Fruit fly (Drosophila melanogaster) whole organism, embryonic: ENCODE results near the gene CG43120.

ENCODE experiments used
- Atf3 ChIP-seq: fragments of 200-800 bp; sonication (Bioruptor generic); optimal IDR thresholded peaks from 3 replicates; lab custom pipeline; 2016; ENCODE audit warnings: missing biosample characterization, missing genetic modification characterization
- CG10543 ChIP-seq: fragments of 200-800 bp; sonication (Bioruptor generic); optimal IDR thresholded peaks from 3 replicates; lab custom pipeline; 2017; ENCODE audit warnings: missing biosample characterization, mild to moderate bottlenecking, missing genetic modification characterization, moderate library complexity
- CG12659 ChIP-seq: fragments of 200-800 bp; sonication (Bioruptor generic); optimal IDR thresholded peaks from 3 replicates; lab custom pipeline; 2017; ENCODE audit warnings: mild to moderate bottlenecking, missing biosample characterization, missing genetic modification reagents, missing genetic modification characterization
- CG12942 ChIP-seq: fragments of 200-800 bp; sonication (Bioruptor generic); optimal IDR thresholded peaks from 3 replicates; lab custom pipeline; 2016; ENCODE audit warnings: missing biosample characterization, missing genetic modification characterization
- CG14014 ChIP-seq: fragments of 200-800 bp; sonication (Bioruptor generic); IDR thresholded peaks from 2 replicates; pipeline ENCODE4 v1.3.6; 2022; ENCODE audit warnings: missing biosample characterization, missing genetic modification characterization
- CG14441 ChIP-seq: fragments of 200-800 bp; sonication (Bioruptor generic); IDR thresholded peaks from 2 replicates; pipeline ENCODE4 v1.3.6; 2022; ENCODE audit warnings: missing biosample characterization, missing genetic modification characterization
- CG1529 ChIP-seq: fragments of 200-800 bp; sonication (Bioruptor generic); optimal IDR thresholded peaks from 3 replicates; lab custom pipeline; 2018; ENCODE audit warnings: missing biosample characterization, missing genetic modification characterization
- CG1647 ChIP-seq: fragments of 200-800 bp; sonication (Bioruptor generic); optimal IDR thresholded peaks from 3 replicates; lab custom pipeline; 2016; ENCODE audit warnings: missing biosample characterization, missing genetic modification characterization
- CG17568 ChIP-seq: fragments of 200-800 bp; sonication (Bioruptor generic); optimal IDR thresholded peaks from 2 replicates; lab custom pipeline; 2018; ENCODE audit warnings: missing biosample characterization, mild to moderate bottlenecking, missing genetic modification characterization, moderate library complexity
- CG17612 ChIP-seq: fragments of 200-800 bp; sonication (Bioruptor generic); IDR thresholded peaks from 2 replicates; pipeline ENCODE4 v1.3.6; 2022; ENCODE audit warnings: missing biosample characterization, missing genetic modification characterization
- CG17802 ChIP-seq: fragments of 200-800 bp; sonication (Bioruptor generic); optimal IDR thresholded peaks from 2 replicates; lab custom pipeline; 2018; ENCODE audit warnings: missing biosample characterization, mild to moderate bottlenecking, missing genetic modification characterization, moderate library complexity
- CG2202 ChIP-seq: fragments of 200-800 bp; sonication (Bioruptor generic); optimal IDR thresholded peaks from 2 replicates; lab custom pipeline; 2018; ENCODE audit warnings: missing biosample characterization, mild to moderate bottlenecking, missing genetic modification characterization
- CG4328 ChIP-seq: fragments of 200-800 bp; sonication (Bioruptor generic); optimal IDR thresholded peaks from 3 replicates; lab custom pipeline; 2017; ENCODE audit warnings: missing biosample characterization, missing genetic modification reagents, missing genetic modification characterization
- CG4424 ChIP-seq: fragments of 200-800 bp; sonication (Bioruptor generic); optimal IDR thresholded peaks from 3 replicates; lab custom pipeline; 2016; ENCODE audit warnings: missing biosample characterization, missing genetic modification characterization
- CG9876 ChIP-seq: fragments of 200-800 bp; sonication (Bioruptor generic); optimal IDR thresholded peaks from 2 replicates; lab custom pipeline; 2016; ENCODE audit warnings: missing biosample characterization, missing genetic modification characterization
- D ChIP-seq, 2 experiments: fragments of 200-800 bp in 1 of 2; fragments of >200 bp in 1 of 2; sonication (Bioruptor generic) in 1 of 2; optimal IDR thresholded peaks; 2 replicates in 1 of 2; 3 replicates in 1 of 2; lab custom pipeline; 2017; ENCODE audit warnings: mild to moderate bottlenecking in 1 of 2, missing biosample characterization in 1 of 2, missing genetic modification characterization in 1 of 2, missing genetic modification reagents in 1 of 2
- D19A ChIP-seq: fragments of 200-800 bp; optimal IDR thresholded peaks from 3 replicates; lab custom pipeline; 2019; ENCODE audit warnings: missing biosample characterization, mild to moderate bottlenecking, missing genetic modification characterization, moderate library complexity
- Dip2 ChIP-seq: fragments of 200-800 bp; sonication (Bioruptor generic); IDR thresholded peaks from 2 replicates; pipeline ENCODE4 v1.3.6; 2022; ENCODE audit warnings: missing biosample characterization, missing genetic modification characterization
- Doc3 ChIP-seq: fragments of 200-800 bp; sonication (Bioruptor generic); IDR thresholded peaks from 3 replicates; pipeline ENCODE4 v1.3.6; 2022; ENCODE audit warnings: missing biosample characterization, missing genetic modification characterization; ENCODE audit not compliant: partially characterized antibody
- Eip74EF ChIP-seq, 2 experiments: fragments of 200-800 bp in 1 of 2; fragments of >200 bp in 1 of 2; sonication (Bioruptor generic) in 1 of 2; optimal IDR thresholded peaks; 2 replicates each; lab custom pipeline; 2017 to 2019; ENCODE audit warnings: missing biosample characterization in 2 of 2, missing genetic modification characterization in 2 of 2, mild to moderate bottlenecking in 1 of 2, moderate library complexity in 1 of 2
- Gug ChIP-seq: fragments of 200-800 bp; sonication (Bioruptor generic); IDR thresholded peaks from 4 replicates; pipeline ENCODE4 v1.3.6; 2022; ENCODE audit warnings: missing biosample characterization, missing genetic modification characterization
- HLH3B ChIP-seq: fragments of 200-800 bp; sonication (Bioruptor generic); IDR thresholded peaks from 2 replicates; pipeline ENCODE4 v1.3.6; 2022; ENCODE audit warnings: missing biosample characterization, missing genetic modification characterization
- Hey ChIP-seq: fragments of 200-800 bp; sonication (Bioruptor generic); optimal IDR thresholded peaks from 3 replicates; lab custom pipeline; 2018; ENCODE audit warnings: missing biosample characterization, mild to moderate bottlenecking, missing genetic modification characterization
- Opbp ChIP-seq: fragments of 200-800 bp; sonication (Bioruptor generic); IDR thresholded peaks from 3 replicates; pipeline ENCODE4 v1.3.6; 2022; ENCODE audit warnings: missing biosample characterization, missing genetic modification characterization; ENCODE audit not compliant: partially characterized antibody
- Optix ChIP-seq: fragments of 200-800 bp; sonication (Bioruptor generic); IDR thresholded peaks from 3 replicates; pipeline ENCODE4 v1.3.6; 2022; ENCODE audit warnings: missing biosample characterization, missing genetic modification characterization
- Sin3A ChIP-seq: fragments of >200 bp; optimal IDR thresholded peaks from 2 replicates; lab custom pipeline; 2018
- caup ChIP-seq: fragments of 200-800 bp; sonication (Bioruptor generic); optimal IDR thresholded peaks from 3 replicates; lab custom pipeline; 2017; ENCODE audit warnings: missing biosample characterization, mild to moderate bottlenecking, missing genetic modification characterization, moderate library complexity; ENCODE audit not compliant: severe bottlenecking
- chn ChIP-seq: fragments of 200-800 bp; sonication (Bioruptor generic); optimal IDR thresholded peaks from 2 replicates; lab custom pipeline; 2016; ENCODE audit warnings: missing biosample characterization, missing genetic modification characterization
- dm ChIP-seq: fragments of 200-800 bp; sonication (Bioruptor generic); optimal IDR thresholded peaks from 3 replicates; lab custom pipeline; 2016; ENCODE audit warnings: missing biosample characterization, missing genetic modification characterization
- exex ChIP-seq: fragments of 200-800 bp; sonication (Bioruptor generic); optimal IDR thresholded peaks from 4 replicates; lab custom pipeline; 2018; ENCODE audit warnings: missing biosample characterization, mild to moderate bottlenecking, missing genetic modification characterization, moderate library complexity
- fd64A ChIP-seq: fragments of 200-800 bp; sonication (Bioruptor generic); optimal IDR thresholded peaks from 3 replicates; lab custom pipeline; 2018; ENCODE audit warnings: missing biosample characterization, mild to moderate bottlenecking, missing genetic modification characterization
- fu2 ChIP-seq: fragments of 200-800 bp; sonication (Bioruptor generic); optimal IDR thresholded peaks from 2 replicates; lab custom pipeline; 2016; ENCODE audit warnings: missing biosample characterization, missing genetic modification characterization
- grau ChIP-seq: fragments of 200-800 bp; optimal IDR thresholded peaks from 3 replicates; lab custom pipeline; 2019; ENCODE audit warnings: missing biosample characterization, mild to moderate bottlenecking, missing genetic modification characterization, moderate library complexity
- her ChIP-seq: fragments of 200-800 bp; sonication (Bioruptor generic); optimal IDR thresholded peaks from 2 replicates; lab custom pipeline; 2016; ENCODE audit warnings: missing biosample characterization, missing genetic modification characterization
- jing ChIP-seq: fragments of 200-800 bp; sonication (Bioruptor generic); optimal IDR thresholded peaks from 2 replicates; lab custom pipeline; 2018; ENCODE audit warnings: missing biosample characterization, mild to moderate bottlenecking, missing genetic modification characterization
- lab ChIP-seq: fragments of 200-800 bp; sonication (Bioruptor generic); optimal IDR thresholded peaks from 3 replicates; lab custom pipeline; 2017; ENCODE audit warnings: missing biosample characterization, missing genetic modification characterization, mild to moderate bottlenecking, moderate library complexity, missing genetic modification reagents
- lov ChIP-seq, 2 experiments: fragments of 200-800 bp in 1 of 2; fragments of >200 bp in 1 of 2; sonication (Bioruptor generic) in 1 of 2; IDR thresholded peaks in 1 of 2; optimal IDR thresholded peaks in 1 of 2; 2 replicates in 1 of 2; 3 replicates in 1 of 2; pipeline versions ENCODE4 v1.3.6 to Lab custom; 2017 to 2022; ENCODE audit warnings: missing biosample characterization in 1 of 2, missing genetic modification characterization in 1 of 2
- maf-S ChIP-seq: fragments of 200-800 bp; sonication (Bioruptor generic); optimal IDR thresholded peaks from 2 replicates; lab custom pipeline; 2016; ENCODE audit warnings: missing biosample characterization, missing genetic modification characterization
- nerfin-2 ChIP-seq: fragments of 200-800 bp; sonication (Bioruptor generic); IDR thresholded peaks from 2 replicates; pipeline ENCODE4 v1.3.6; 2022; ENCODE audit warnings: missing biosample characterization, missing genetic modification characterization; ENCODE audit not compliant: partially characterized antibody
- peb ChIP-seq: fragments of 200-800 bp; sonication (Bioruptor generic); IDR thresholded peaks from 2 replicates; pipeline ENCODE4 v1.3.6; 2022; ENCODE audit warnings: missing biosample characterization, missing genetic modification characterization
- pzg ChIP-seq: fragments of 200-800 bp; sonication (Bioruptor generic); optimal IDR thresholded peaks from 3 replicates; lab custom pipeline; 2018; ENCODE audit warnings: missing biosample characterization, mild to moderate bottlenecking, missing genetic modification characterization, moderate library complexity
- rib ChIP-seq: fragments of 200-800 bp; sonication (Bioruptor generic); IDR thresholded peaks from 2 replicates; pipeline ENCODE4 v1.3.6; 2022; ENCODE audit warnings: missing biosample characterization, missing genetic modification characterization
- salm ChIP-seq: fragments of 200-800 bp; sonication (Bioruptor generic); optimal IDR thresholded peaks from 2 replicates; lab custom pipeline; 2018; ENCODE audit warnings: missing biosample characterization, mild to moderate bottlenecking, missing genetic modification characterization
- sr ChIP-seq: fragments of 200-800 bp; sonication (Bioruptor generic); IDR thresholded peaks from 3 replicates; pipeline ENCODE4 v1.3.6; 2022; ENCODE audit warnings: missing biosample characterization, missing genetic modification characterization
- tap ChIP-seq: fragments of 200-800 bp; optimal IDR thresholded peaks from 3 replicates; lab custom pipeline; 2019; ENCODE audit warnings: missing biosample characterization, mild to moderate bottlenecking, missing genetic modification characterization, moderate library complexity
- twi ChIP-seq: fragments of 200-800 bp; optimal IDR thresholded peaks from 2 replicates; lab custom pipeline; 2019; ENCODE audit warnings: missing biosample characterization, mild to moderate bottlenecking, missing genetic modification characterization, moderate library complexity
- vnd ChIP-seq: fragments of 200-800 bp; sonication (Bioruptor generic); IDR thresholded peaks from 3 replicates; pipeline ENCODE4 v1.3.6; 2022; ENCODE audit warnings: missing biosample characterization, missing genetic modification characterization; ENCODE audit not compliant: partially characterized antibody
- wor ChIP-seq: fragments of 200-800 bp; sonication (Bioruptor generic); IDR thresholded peaks from 2 replicates; pipeline ENCODE4 v1.3.6; 2022; ENCODE audit warnings: missing biosample characterization, missing genetic modification characterization
- yki ChIP-seq: fragments of >200 bp; optimal IDR thresholded peaks from 3 replicates; lab custom pipeline; 2018
- zen2 ChIP-seq: fragments of 200-800 bp; sonication (Bioruptor generic); IDR thresholded peaks from 3 replicates; pipeline ENCODE4 v1.3.6; 2022; ENCODE audit warnings: missing biosample characterization, missing genetic modification characterization; ENCODE audit not compliant: partially characterized antibody

The CG43120 gene

dm6 chr3L:14410892-14411291, 29.2 kb downstream of the CG43120 start (continued):
- no peak for TF ChIP-seq CG17612 (GFP tag; lab: Robert Waterston, UW)
- 0 out of 2 replicates have a peak, but pooled peaks have one; percentile 37 for TF ChIP-seq HLH3B (GFP tag; lab: Robert Waterston, UW)
- peak; percentile 36 for TF ChIP-seq lab
- TF ChIP-seq rib (GFP tag; lab: Robert Waterston, UW): no peak
- no peak for TF ChIP-seq CG12942
- no peak for TF ChIP-seq CG2202 (tag; lab: Kevin White, UChicago)
- no peak for TF ChIP-seq zen2 (GFP tag; lab: Robert Waterston, UW)
- TF ChIP-seq Optix: peak; percentile 57; the same call in 2 of the 3 replicates
- no peak for TF ChIP-seq CG12659
- no peak for TF ChIP-seq CG1647 (GFP tag; lab: Kevin White, UChicago)
- TF ChIP-seq Hey (tag; lab: Kevin White, UChicago): no peak
- no peak for TF ChIP-seq exex (tag; lab: Kevin White, UChicago)
- no peak for TF ChIP-seq CG9876
- no peak for TF ChIP-seq twi
- no peak for TF ChIP-seq chn
- TF ChIP-seq yki (lab: Kevin White, UChicago): no peak
- no peak for TF ChIP-seq CG10543 (GFP tag; lab: Kevin White, UChicago)
- no peak for TF ChIP-seq CG17802 (tag; lab: Kevin White, UChicago)
- TF ChIP-seq jing: no peak
- 0 out of 2 replicates have a peak, but pooled peaks have one; percentile 26 for TF ChIP-seq CG14441 (GFP tag; lab: Robert Waterston, UW)
- no peak for TF ChIP-seq fd64A (GFP tag; lab: Kevin White, UChicago)
- peak; percentile 14 for TF ChIP-seq CG1529 (GFP tag; lab: Kevin White, UChicago)
- no peak for TF ChIP-seq vnd
- TF ChIP-seq Dip2: no peak
- TF ChIP-seq Doc3 (GFP tag; lab: Robert Waterston, UW): no peak
- TF ChIP-seq tap (tag; lab: Kevin White, UChicago): peak; percentile 44
- TF ChIP-seq salm (tag; lab: Kevin White, UChicago): no peak
- no peak for TF ChIP-seq her (GFP tag; lab: Kevin White, UChicago)
- TF ChIP-seq caup (GFP tag; lab: Kevin White, UChicago): no peak
- no peak for TF ChIP-seq pzg (GFP tag; lab: Kevin White, UChicago)
- TF ChIP-seq CG4424: peak; percentile 31
- TF ChIP-seq lov (optimal IDR thresholded peaks at IDR 0.05; lab: Kevin White, UChicago): no peak
- peak; percentile 58; the same call in 1 of the 3 replicates for TF ChIP-seq lov (GFP tag; IDR thresholded peaks at IDR 0.05; lab: Robert Waterston, UW)
- TF ChIP-seq Gug (GFP tag; lab: Robert Waterston, UW): 0 out of 4 replicates have a peak, but pooled peaks have one; percentile 9
- TF ChIP-seq Atf3 (GFP tag; lab: Kevin White, UChicago): no peak
- TF ChIP-seq Sin3A (lab: Kevin White, UChicago): no peak
- no peak for TF ChIP-seq wor (GFP tag; lab: Robert Waterston, UW)
- TF ChIP-seq maf-S: no peak
- TF ChIP-seq grau (tag; lab: Kevin White, UChicago): peak; percentile 35
- TF ChIP-seq fu2 (GFP tag; lab: Kevin White, UChicago): no peak
- no peak for TF ChIP-seq dm (GFP tag; lab: Kevin White, UChicago)
- TF ChIP-seq D19A (tag; lab: Kevin White, UChicago): peak; percentile 22
- TF ChIP-seq nerfin-2 (GFP tag; lab: Robert Waterston, UW): no peak
- TF ChIP-seq CG14014 (GFP tag; lab: Robert Waterston, UW): peak; percentile 59; the same call in 1 of the 2 replicates
- TF ChIP-seq sr (GFP tag; lab: Robert Waterston, UW): no peak
- TF ChIP-seq Opbp: no peak
- TF ChIP-seq CG4328 (GFP tag; lab: Kevin White, UChicago): no peak
- TF ChIP-seq CG17568 (GFP tag; lab: Kevin White, UChicago): no peak
- TF ChIP-seq Eip74EF (GFP tag; optimal IDR thresholded peaks at IDR 0.05; lab: Kevin White, UChicago): no peak
- TF ChIP-seq peb (GFP tag; lab: Robert Waterston, UW): no peak
- TF ChIP-seq D (optimal IDR thresholded peaks at IDR 0.05; lab: Kevin White, UChicago): no peak
- no peak for TF ChIP-seq D (GFP tag; optimal IDR thresholded peaks at IDR 0.05; lab: Kevin White, UChicago)
